Worm (Caenorhabditis elegans): ENCODE measurements around the gene snpc-3.4.

DNA sequence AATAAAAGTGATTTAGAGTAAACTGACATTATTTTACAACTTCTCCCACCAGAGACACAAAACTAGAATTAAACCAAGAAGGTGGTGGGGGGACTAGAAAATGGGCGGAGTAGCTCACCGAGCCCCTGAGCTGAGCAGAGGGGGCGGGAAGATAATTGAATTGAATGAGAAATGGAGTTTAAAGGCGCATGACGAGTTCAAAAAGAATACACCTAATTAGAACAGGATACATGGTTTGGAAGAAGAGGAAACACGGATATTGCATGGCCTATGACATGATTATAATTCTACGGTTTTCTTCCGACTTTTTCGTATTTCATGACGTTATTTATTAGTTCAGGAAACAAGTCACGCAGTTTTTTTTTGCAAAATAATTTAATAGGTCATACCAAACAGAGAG lies 8.2 kb downstream of the snpc-3.4 start, which contains the start of gene T02C12.5:
- TF ChIP-seq ceh-58 (GFP tag; IDR thresholded peaks at IDR 0.05) (no peak), mes-4 (tag; optimal IDR thresholded peaks at IDR 0.05) (no peak), unc-62 (GFP tag; optimal IDR thresholded peaks at IDR 0.05) (no peak), B0336.3 (GFP tag; IDR thresholded peaks at IDR 0.05) (no peak), cebp-2 (GFP tag; IDR thresholded peaks at IDR 0.05) (no peak), ztf-26 (tag; optimal IDR thresholded peaks at IDR 0.05) (no peak), nfya-1 (tag; optimal IDR thresholded peaks at IDR 0.05; ENCODE audit: borderline replicate concordance, insufficient read depth) (no peak), zim-3 (tag; optimal IDR thresholded peaks at IDR 0.05) (no peak), B0035.1 (tag; optimal IDR thresholded peaks at IDR 0.05) (no peak), ZK185.1 (tag; optimal IDR thresholded peaks at IDR 0.05; ENCODE audit: poor library complexity, severe bottlenecking) (no peak), gei-17 (GFP tag; optimal IDR thresholded peaks at IDR 0.05) (no peak), atf-7 (tag; optimal IDR thresholded peaks at IDR 0.05) (no peak), dpff-1 (tag; optimal IDR thresholded peaks at IDR 0.05) (no peak)

Data from whole organism, young adult.